Worm (Caenorhabditis elegans) whole organism, L1 larva: ENCODE data around the gene ttr-22.

ENCODE experiments used
- C16A3.4 ChIP-seq: fragments of 150-350 bp; optimal IDR thresholded peaks from 2 replicates; lab custom pipeline; 2014; ENCODE audit warnings: missing biosample characterization, missing genetic modification characterization
- aha-1 ChIP-seq: fragments of 150-350 bp; optimal IDR thresholded peaks from 2 replicates; lab custom pipeline; 2014; ENCODE audit warnings: missing biosample characterization, missing genetic modification characterization
- aly-2 ChIP-seq: fragments of 150-350 bp; optimal IDR thresholded peaks from 2 replicates; lab custom pipeline; 2014; ENCODE audit warnings: missing biosample characterization, missing genetic modification characterization
- ama-1 ChIP-seq: fragments of 150-350 bp; optimal IDR thresholded peaks from 2 replicates; lab custom pipeline; 2014
- blmp-1 ChIP-seq: fragments of 150-350 bp; optimal IDR thresholded peaks from 2 replicates; lab custom pipeline; 2014; ENCODE audit warnings: missing biosample characterization, missing genetic modification characterization
- ceh-82 ChIP-seq, 3 experiments: fragments of 150-350 bp in 1 of 3; sonication (generic microtip) in 2 of 3; optimal IDR thresholded peaks; 2 replicates each; lab custom pipeline; 2014 to 2017; ENCODE audit warnings: missing biosample characterization in 3 of 3, missing genetic modification characterization in 3 of 3
- efl-1 ChIP-seq, 4 experiments: fragments of 150-350 bp; optimal IDR thresholded peaks in 3 of 4; peaks in 1 of 4; 1 replicate in 1 of 4; 2 replicates in 3 of 4; lab custom pipeline; 2014; ENCODE audit warnings: missing biosample characterization in 2 of 4, missing genetic modification characterization in 2 of 4, missing genetic modification reagents in 2 of 4
- egl-27 ChIP-seq, 2 experiments: fragments of 150-350 bp in 1 of 2; sonication (generic microtip); optimal IDR thresholded peaks; 3 replicates each; lab custom pipeline; 2017 to 2018; ENCODE audit warnings: missing biosample characterization in 2 of 2, missing genetic modification characterization in 2 of 2, missing genetic modification reagents in 2 of 2
- elt-2 ChIP-seq: sonication (generic microtip); optimal IDR thresholded peaks from 2 replicates; lab custom pipeline; 2016; ENCODE audit warnings: missing genetic modification characterization, mild to moderate bottlenecking, inconsistent platforms, missing compliant biosample characterization, missing genetic modification reagents
- elt-3 ChIP-seq, 6 experiments: fragments of 150-350 bp in 1 of 6; sonication (generic microtip); optimal IDR thresholded peaks; 2 replicates each; lab custom pipeline; 2017 to 2018; ENCODE audit warnings: missing biosample characterization in 6 of 6, missing genetic modification characterization in 6 of 6, inconsistent platforms in 1 of 6
- fkh-4 ChIP-seq: sonication (generic microtip); optimal IDR thresholded peaks from 2 replicates; lab custom pipeline; 2016; ENCODE audit warnings: missing compliant biosample characterization, missing genetic modification characterization, borderline replicate concordance
- fkh-8 ChIP-seq: sonication (generic microtip); optimal IDR thresholded peaks from 2 replicates; lab custom pipeline; 2016; ENCODE audit warnings: mild to moderate bottlenecking, missing genetic modification characterization, missing compliant biosample characterization
- fos-1 ChIP-seq: fragments of 150-350 bp; optimal IDR thresholded peaks from 2 replicates; lab custom pipeline; 2014; ENCODE audit warnings: missing biosample characterization, missing genetic modification characterization
- isw-1 ChIP-seq: fragments of 200-800 bp; sonication (Bioruptor generic); IDR thresholded peaks from 2 replicates; pipeline ENCODE4 v1.3.6; 2022; ENCODE audit warnings: missing genetic modification characterization, missing compliant biosample characterization
- lin-14 ChIP-seq: fragments of 200-800 bp; sonication (Bioruptor generic); optimal IDR thresholded peaks from 2 replicates; lab custom pipeline; 2018; ENCODE audit warnings: mild to moderate bottlenecking, missing genetic modification characterization, moderate library complexity, missing compliant biosample characterization
- lin-15B ChIP-seq: fragments of 150-350 bp; sonication (generic microtip); optimal IDR thresholded peaks from 3 replicates; lab custom pipeline; 2014; ENCODE audit warnings: missing biosample characterization, missing genetic modification characterization
- lin-35 ChIP-seq, 2 experiments: fragments of 150-350 bp; optimal IDR thresholded peaks; 2 replicates each; lab custom pipeline; 2014; ENCODE audit warnings: missing biosample characterization in 2 of 2, missing genetic modification characterization in 2 of 2, missing genetic modification reagents in 2 of 2
- lin-39 ChIP-seq: fragments of 150-350 bp; optimal IDR thresholded peaks from 2 replicates; lab custom pipeline; 2014; ENCODE audit warnings: missing biosample characterization, missing genetic modification reagents, missing genetic modification characterization
- lsy-2 ChIP-seq, 2 experiments: fragments of 150-350 bp; optimal IDR thresholded peaks; 2 replicates each; lab custom pipeline; 2014; ENCODE audit warnings: missing biosample characterization in 2 of 2, missing genetic modification characterization in 2 of 2
- mdl-1 ChIP-seq, 2 experiments: fragments of 150-350 bp; optimal IDR thresholded peaks; 2 replicates each; lab custom pipeline; 2014 to 2017; ENCODE audit warnings: missing biosample characterization in 2 of 2, missing genetic modification characterization in 2 of 2, inconsistent platforms in 1 of 2
- mep-1 ChIP-seq: fragments of 150-350 bp; optimal IDR thresholded peaks from 2 replicates; lab custom pipeline; 2014; ENCODE audit warnings: missing biosample characterization, missing genetic modification characterization
- nhr-71 ChIP-seq: sonication (generic microtip); optimal IDR thresholded peaks from 2 replicates; lab custom pipeline; 2016; ENCODE audit warnings: mild to moderate bottlenecking, missing genetic modification characterization, moderate library complexity, missing compliant biosample characterization
- nhr-77 ChIP-seq: fragments of 150-350 bp; optimal IDR thresholded peaks from 2 replicates; lab custom pipeline; 2014; ENCODE audit warnings: missing biosample characterization, missing genetic modification characterization
- nhr-90 ChIP-seq: sonication (generic microtip); optimal IDR thresholded peaks from 2 replicates; lab custom pipeline; 2016; ENCODE audit warnings: mild to moderate bottlenecking, missing genetic modification characterization, missing compliant biosample characterization; ENCODE audit not compliant: poor library complexity
- pag-3 ChIP-seq: sonication (generic microtip); optimal IDR thresholded peaks from 2 replicates; lab custom pipeline; 2017; ENCODE audit warnings: missing genetic modification characterization, mild to moderate bottlenecking, missing compliant biosample characterization, antibody characterized with exemption, borderline replicate concordance; ENCODE audit not compliant: insufficient read depth
- rnt-1 ChIP-seq: sonication (generic microtip); optimal IDR thresholded peaks from 2 replicates; lab custom pipeline; 2016; ENCODE audit warnings: mild to moderate bottlenecking, missing genetic modification characterization, moderate library complexity, missing compliant biosample characterization
- snu-23 ChIP-seq: sonication (generic microtip); optimal IDR thresholded peaks from 2 replicates; lab custom pipeline; 2016; ENCODE audit warnings: missing genetic modification characterization, missing compliant biosample characterization
- sptf-1 ChIP-seq: fragments of 150-350 bp; optimal IDR thresholded peaks from 2 replicates; lab custom pipeline; 2014; ENCODE audit warnings: missing biosample characterization, missing genetic modification characterization
- tbx-2 ChIP-seq: sonication (generic microtip); optimal IDR thresholded peaks from 2 replicates; lab custom pipeline; 2016; ENCODE audit warnings: missing genetic modification characterization, missing compliant biosample characterization
- tlp-1 ChIP-seq: fragments of 150-350 bp; optimal IDR thresholded peaks from 2 replicates; lab custom pipeline; 2014; ENCODE audit warnings: missing biosample characterization, missing genetic modification characterization
- unc-130 ChIP-seq: fragments of 150-350 bp; optimal IDR thresholded peaks from 2 replicates; lab custom pipeline; 2017; ENCODE audit warnings: missing biosample characterization, missing genetic modification characterization, inconsistent platforms
- unc-30 ChIP-seq: sonication (generic microtip); optimal IDR thresholded peaks from 2 replicates; lab custom pipeline; 2017; ENCODE audit warnings: missing biosample characterization, missing genetic modification characterization
- ztf-11 ChIP-seq, 2 experiments: sonication (generic microtip); optimal IDR thresholded peaks; 2 replicates each; lab custom pipeline; 2016 to 2017; ENCODE audit warnings: missing genetic modification characterization in 2 of 2, missing biosample characterization in 1 of 2, missing compliant biosample characterization in 1 of 2

Gene ttr-22

DNA sequence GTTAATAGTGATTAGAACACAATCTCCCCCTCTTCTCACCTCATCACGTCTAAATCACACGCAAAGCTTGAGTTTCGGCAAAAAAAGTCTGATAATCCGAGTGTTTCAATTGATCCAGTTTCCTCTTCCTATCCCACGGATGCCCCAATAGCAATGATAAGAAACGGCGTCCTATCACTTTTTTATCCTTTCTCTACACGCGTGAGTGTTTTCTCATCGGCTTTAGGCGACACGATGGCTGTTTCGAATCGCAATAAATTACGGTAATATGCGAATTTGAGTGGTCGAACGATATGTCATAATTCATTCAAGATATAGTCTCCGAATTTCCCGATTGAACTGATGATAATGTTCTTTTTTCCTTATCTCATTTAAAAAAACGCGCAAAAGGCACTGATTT, 41.8 kb upstream of the ttr-22 start:
- TF ChIP-seq egl-27 (tag; optimal IDR thresholded peaks at IDR 0.05; lab: Kevin White, UChicago) (no peak), aly-2 (tag; lab: Kevin White, UChicago) (no peak), elt-3 (tag; optimal IDR thresholded peaks at IDR 0.05; lab: Kevin White, UChicago) (peak in 1 of 6 experiments; percentile 92), pag-3 (tag; lab: Kevin White, UChicago) (no peak), blmp-1 (tag; lab: Kevin White, UChicago) (peak; percentile 97)

DNA sequence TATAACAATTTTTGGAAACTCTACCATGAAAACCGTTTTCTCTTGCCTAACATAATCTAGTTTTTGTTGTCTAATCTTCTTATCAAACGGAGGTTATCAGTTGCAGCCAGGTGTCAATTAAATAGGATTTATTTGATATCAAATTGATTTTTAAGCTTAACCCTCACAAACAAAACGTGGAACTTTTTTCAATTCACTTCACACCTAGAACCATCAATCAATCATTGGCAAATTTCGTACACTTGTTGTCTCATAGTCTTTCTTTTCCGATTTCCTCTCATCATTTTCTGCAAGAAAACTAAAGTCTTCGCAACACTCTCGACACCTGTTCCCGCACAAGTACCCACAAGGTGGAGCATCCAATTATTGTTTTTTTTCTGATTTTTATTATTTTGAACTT, 32.5 kb upstream of the ttr-22 start:
- TF ChIP-seq lin-14 (GFP tag; lab: Kevin White, UChicago) (peak; percentile 44), elt-2 (tag; lab: Kevin White, UChicago) (peak; percentile 21), lsy-2 (tag; optimal IDR thresholded peaks at IDR 0.05; lab: Kevin White, UChicago) (no peak), nhr-90 (no peak), lin-39 (no peak), sptf-1 (tag; lab: Kevin White, UChicago) (no peak), fos-1 (tag; lab: Kevin White, UChicago) (no peak), snu-23 (GFP tag; lab: Kevin White, UChicago) (no peak), tbx-2 (tag; lab: Kevin White, UChicago) (no peak), rnt-1 (peak; percentile 24), lin-15B (tag; lab: Kevin White, UChicago) (no peak), nhr-71 (no peak), mdl-1 (tag; optimal IDR thresholded peaks at IDR 0.05; lab: Kevin White, UChicago) (no peak)
- TF ChIP-seq, all 84 proteins: peak for 3

DNA sequence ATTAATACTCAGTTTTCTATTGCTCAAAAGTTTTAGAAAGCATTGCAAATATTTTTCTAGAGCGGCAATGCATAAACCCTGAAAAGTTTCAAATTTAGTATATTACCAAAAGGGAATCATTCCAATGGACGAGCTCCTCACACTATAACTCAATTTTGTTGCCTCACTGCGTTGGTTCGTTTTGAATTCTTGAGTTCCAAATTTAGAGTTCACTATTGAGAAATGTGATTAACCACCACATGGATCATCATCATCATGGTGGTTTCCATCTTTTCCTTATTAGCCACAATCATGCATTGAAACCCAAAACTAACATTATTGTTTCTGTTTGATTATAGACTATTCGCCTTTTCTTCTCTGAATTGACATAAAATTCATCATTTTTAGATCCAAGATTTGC, 31.3 kb upstream of the ttr-22 start:
- TF ChIP-seq ztf-11 (tag; optimal IDR thresholded peaks at IDR 0.05; lab: Kevin White, UChicago) (no peak), blmp-1 (tag; lab: Kevin White, UChicago) (no peak), C16A3.4 (tag; lab: Kevin White, UChicago) (no peak), unc-30 (tag; lab: Kevin White, UChicago) (no peak), aha-1 (tag; lab: Kevin White, UChicago) (no peak), rnt-1 (no peak)
- TF ChIP-seq, all 84 proteins: peak for 0

DNA sequence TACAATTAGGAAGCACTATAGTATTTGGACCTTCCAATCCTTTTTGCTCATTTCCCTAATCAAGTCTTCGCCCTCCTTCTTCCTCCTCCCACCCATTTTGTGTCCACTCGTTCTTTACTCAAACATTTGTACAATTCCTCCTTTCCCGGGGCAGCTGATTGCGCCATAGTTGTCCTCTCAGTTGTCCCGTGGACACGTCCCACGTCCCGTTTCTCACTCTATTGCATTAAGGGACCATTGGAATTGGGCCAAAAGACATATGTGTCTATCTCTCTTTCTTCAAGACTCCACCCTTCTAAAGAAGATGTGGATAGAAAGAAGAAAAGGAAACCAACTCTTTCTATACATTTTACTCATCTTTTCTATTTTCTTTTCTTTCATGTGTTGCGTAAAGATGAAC, 30.1 kb upstream of the ttr-22 start:
- TF ChIP-seq fkh-8 (tag; lab: Kevin White, UChicago) (no peak), isw-1 (GFP tag; lab: Robert Waterston, UW) (no peak), aha-1 (tag; lab: Kevin White, UChicago) (no peak), efl-1 (optimal IDR thresholded peaks at IDR 0.05; lab: Kevin White, UChicago) (no peak), efl-1 (GFP tag; optimal IDR thresholded peaks at IDR 0.05 in 1 of 2; lab: Kevin White, UChicago) (peak in 1 of 2 experiments; percentile 13), mep-1 (tag; lab: Kevin White, UChicago) (peak; percentile 3), ama-1 (no peak), lin-14 (GFP tag; lab: Kevin White, UChicago) (peak; percentile 82)

DNA sequence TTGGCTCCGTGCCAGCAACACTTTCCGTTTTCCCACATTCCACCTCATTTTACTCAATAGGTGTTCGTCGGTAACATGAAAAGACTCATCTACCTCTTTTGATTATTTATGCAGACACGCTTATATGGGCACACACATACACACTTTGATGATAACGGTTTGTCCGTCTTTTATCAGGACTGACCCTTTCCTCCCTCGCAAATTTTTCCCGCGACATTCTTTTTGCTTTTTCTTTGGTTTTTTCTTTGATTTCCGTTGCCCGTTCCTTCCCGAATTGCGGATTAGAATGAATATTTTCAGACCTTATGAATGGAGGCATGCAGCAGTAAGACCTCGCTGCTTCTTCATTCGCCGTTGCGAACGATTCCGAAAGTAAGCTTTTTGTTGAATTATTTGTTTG, 28.2 kb upstream of the ttr-22 start, which contains the start of gene vab-8:
Gene vab-8 (plus strand): TSS at position 301 of the 400 bp plus-strand sequence.
- TF ChIP-seq ceh-82 (tag; optimal IDR thresholded peaks at IDR 0.05; lab: Kevin White, UChicago) (no peak), unc-130 (tag; lab: Kevin White, UChicago) (no peak), nhr-77 (tag; lab: Kevin White, UChicago) (no peak), aly-2 (tag; lab: Kevin White, UChicago) (no peak), tlp-1 (tag; lab: Kevin White, UChicago) (no peak), lin-35 (GFP tag; optimal IDR thresholded peaks at IDR 0.05; lab: Kevin White, UChicago) (no peak), fkh-4 (tag; lab: Kevin White, UChicago) (no peak)
